Worm (Caenorhabditis elegans) whole organism, late embryonic: ENCODE data around the gene Y32F6A.5.

ENCODE experiments used
- C38D4.7 ChIP-seq: fragments of 200-800 bp; sonication (Bioruptor generic); optimal IDR thresholded peaks from 2 replicates; lab custom pipeline; 2018; ENCODE audit warnings: mild to moderate bottlenecking, missing genetic modification characterization, moderate library complexity, missing compliant biosample characterization
- K09A11.1 ChIP-seq: sonication (generic microtip); optimal IDR thresholded peaks from 2 replicates; lab custom pipeline; 2017; ENCODE audit warnings: antibody characterized with exemption, mild to moderate bottlenecking, missing genetic modification characterization, missing compliant biosample characterization; ENCODE audit not compliant: insufficient read depth
- Y22D7AL.16 ChIP-seq: sonication (generic microtip); optimal IDR thresholded peaks from 2 replicates; lab custom pipeline; 2016; ENCODE audit warnings: missing genetic modification characterization, missing compliant biosample characterization
- ceh-2 ChIP-seq: sonication (generic microtip); optimal IDR thresholded peaks from 2 replicates; lab custom pipeline; 2016; ENCODE audit warnings: missing genotype, missing genetic modification characterization, missing compliant biosample characterization
- ceh-22 ChIP-seq: sonication (generic microtip); optimal IDR thresholded peaks from 2 replicates; lab custom pipeline; 2017; ENCODE audit warnings: missing biosample characterization, missing genetic modification characterization
- ceh-31 ChIP-seq: sonication (generic microtip); optimal IDR thresholded peaks from 2 replicates; lab custom pipeline; 2016; ENCODE audit warnings: missing genetic modification characterization, missing compliant biosample characterization
- ceh-34 ChIP-seq: sonication (generic microtip); optimal IDR thresholded peaks from 2 replicates; lab custom pipeline; 2016; ENCODE audit warnings: mild to moderate bottlenecking, missing genetic modification characterization, missing compliant biosample characterization
- ceh-45 ChIP-seq: fragments of 200-800 bp; sonication (Bioruptor generic); IDR thresholded peaks from 2 replicates; pipeline ENCODE4 v1.3.6; 2022; ENCODE audit warnings: missing genetic modification reagents, missing genetic modification characterization, missing compliant biosample characterization
- ceh-6 ChIP-seq: fragments of 200-800 bp; sonication (Bioruptor generic); optimal IDR thresholded peaks from 2 replicates; lab custom pipeline; 2018; ENCODE audit warnings: mild to moderate bottlenecking, missing genetic modification characterization, missing compliant biosample characterization
- ceh-9 ChIP-seq: sonication (generic microtip); optimal IDR thresholded peaks from 2 replicates; lab custom pipeline; 2016; ENCODE audit warnings: mild to moderate bottlenecking, missing genetic modification characterization, inconsistent platforms, missing compliant biosample characterization
- dve-1 ChIP-seq: sonication (generic microtip); optimal IDR thresholded peaks from 2 replicates; lab custom pipeline; 2017; ENCODE audit warnings: antibody characterized with exemption, mild to moderate bottlenecking, missing genetic modification characterization, missing compliant biosample characterization
- elt-2 ChIP-seq: sonication (generic microtip); optimal IDR thresholded peaks from 2 replicates; lab custom pipeline; 2016; ENCODE audit warnings: missing genetic modification reagents, missing genetic modification characterization, missing compliant biosample characterization
- elt-4 ChIP-seq: sonication (generic microtip); optimal IDR thresholded peaks from 2 replicates; lab custom pipeline; 2016; ENCODE audit warnings: missing genetic modification characterization, missing compliant biosample characterization
- eyg-1 ChIP-seq: sonication (generic microtip); optimal IDR thresholded peaks from 2 replicates; lab custom pipeline; 2016; ENCODE audit warnings: missing genotype, missing genetic modification characterization, missing compliant biosample characterization
- fkh-10 ChIP-seq: fragments of 150-350 bp; optimal IDR thresholded peaks from 2 replicates; lab custom pipeline; 2014; ENCODE audit warnings: missing biosample characterization, missing genetic modification reagents, missing genetic modification characterization
- fkh-6 ChIP-seq: sonication (generic microtip); optimal IDR thresholded peaks from 2 replicates; lab custom pipeline; 2016; ENCODE audit warnings: missing genetic modification characterization, missing compliant biosample characterization
- hlh-13 ChIP-seq: fragments of 200-800 bp; sonication (Bioruptor generic); optimal IDR thresholded peaks from 2 replicates; lab custom pipeline; 2018; ENCODE audit warnings: mild to moderate bottlenecking, missing genetic modification characterization, missing compliant biosample characterization
- hlh-15 ChIP-seq: sonication (generic microtip); optimal IDR thresholded peaks from 2 replicates; lab custom pipeline; 2016; ENCODE audit warnings: missing genetic modification characterization, missing compliant biosample characterization
- hlh-8 ChIP-seq: sonication (generic microtip); optimal IDR thresholded peaks from 2 replicates; lab custom pipeline; 2016; ENCODE audit warnings: missing genotype, missing genetic modification characterization, missing compliant biosample characterization
- lim-6 ChIP-seq: sonication (generic microtip); optimal IDR thresholded peaks from 2 replicates; lab custom pipeline; 2016; ENCODE audit warnings: missing genetic modification characterization, missing compliant biosample characterization
- lin-11 ChIP-seq: fragments of 200-800 bp; sonication (Bioruptor generic); optimal IDR thresholded peaks from 2 replicates; lab custom pipeline; 2018; ENCODE audit warnings: mild to moderate bottlenecking, missing genetic modification characterization, missing compliant biosample characterization
- madf-2 ChIP-seq: sonication (generic microtip); optimal IDR thresholded peaks from 2 replicates; lab custom pipeline; 2017; ENCODE audit warnings: missing genetic modification characterization, missing compliant biosample characterization
- mec-3 ChIP-seq: sonication (generic microtip); optimal IDR thresholded peaks from 2 replicates; lab custom pipeline; 2016; ENCODE audit warnings: borderline replicate concordance, missing genetic modification characterization, missing compliant biosample characterization
- nhr-11 ChIP-seq: fragments of 150-350 bp; optimal IDR thresholded peaks from 2 replicates; lab custom pipeline; 2014; ENCODE audit warnings: missing biosample characterization, missing genetic modification characterization
- nhr-232 ChIP-seq: sonication (generic microtip); optimal IDR thresholded peaks from 2 replicates; lab custom pipeline; 2016; ENCODE audit warnings: missing genetic modification characterization, missing compliant biosample characterization
- pag-3 ChIP-seq: sonication (generic microtip); optimal IDR thresholded peaks from 2 replicates; lab custom pipeline; 2016; ENCODE audit warnings: missing compliant biosample characterization, missing genetic modification characterization, borderline replicate concordance
- pha-2 ChIP-seq: sonication (generic microtip); optimal IDR thresholded peaks from 2 replicates; lab custom pipeline; 2017; ENCODE audit warnings: mild to moderate bottlenecking, missing genetic modification characterization, missing compliant biosample characterization
- sox-4 ChIP-seq: sonication (generic microtip); optimal IDR thresholded peaks from 2 replicates; lab custom pipeline; 2017; ENCODE audit warnings: mild to moderate bottlenecking, missing genetic modification characterization, inconsistent platforms, missing compliant biosample characterization
- tbx-7 ChIP-seq: sonication (generic microtip); optimal IDR thresholded peaks from 2 replicates; lab custom pipeline; 2016; ENCODE audit warnings: missing genotype, missing genetic modification characterization, missing compliant biosample characterization
- ttx-3 ChIP-seq: sonication (generic microtip); optimal IDR thresholded peaks from 2 replicates; lab custom pipeline; 2016; ENCODE audit warnings: missing genetic modification reagents, missing genetic modification characterization, missing compliant biosample characterization
- unc-55 ChIP-seq: sonication (generic microtip); optimal IDR thresholded peaks from 2 replicates; lab custom pipeline; 2017; ENCODE audit warnings: missing biosample characterization, missing genetic modification reagents, missing genetic modification characterization
- unc-86 ChIP-seq: sonication (generic microtip); optimal IDR thresholded peaks from 2 replicates; lab custom pipeline; 2016; ENCODE audit warnings: missing genetic modification characterization, missing compliant biosample characterization

Y32F6A.5 gene

ce11 chrV:10484640-10485039 is 31.2 kb upstream of the Y32F6A.5 start, which contains the start of gene Y32F6B.1:
Y32F6B.1 (minus strand) TSS chrV:10484740.
- no peak for TF ChIP-seq elt-2 (tag; lab: Kevin White, UChicago)
- no peak for TF ChIP-seq unc-55
- no peak for TF ChIP-seq lim-6 (tag; lab: Kevin White, UChicago)
- TF ChIP-seq fkh-10 (GFP tag; lab: Kevin White, UChicago): no peak

DNA sequence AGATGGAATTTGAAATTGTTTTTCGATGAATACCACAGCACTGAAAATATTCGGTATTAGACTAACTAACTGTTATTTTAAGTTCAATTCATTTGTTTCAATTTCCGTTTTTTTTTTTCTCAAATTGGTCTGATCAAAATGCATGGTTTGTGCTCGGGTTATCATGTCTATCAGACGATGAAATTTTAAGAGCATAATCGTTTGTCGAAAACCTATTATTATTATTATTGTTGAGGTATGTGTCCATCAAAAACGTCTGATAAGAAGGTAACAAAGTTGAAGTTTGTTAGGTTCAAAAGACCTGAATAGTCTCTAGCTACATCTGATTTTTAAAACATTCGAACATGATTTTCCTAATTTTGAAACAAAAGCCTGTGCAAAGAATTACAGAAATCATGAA is 30.6 kb upstream of the Y32F6A.5 start:
- TF ChIP-seq tbx-7 (tag; lab: Kevin White, UChicago) (no peak), lim-6 (tag; lab: Kevin White, UChicago) (no peak), sox-4 (no peak), lin-11 (tag; lab: Kevin White, UChicago) (no peak), elt-4 (tag; lab: Kevin White, UChicago) (no peak)

- TF ChIP-seq ceh-34 (peak; percentile 39), pag-3 (tag; lab: Kevin White, UChicago) (no peak), nhr-11 (no peak), eyg-1 (tag; lab: Kevin White, UChicago) (no peak), pha-2 (tag; lab: Kevin White, UChicago) (no peak), madf-2 (tag; lab: Kevin White, UChicago) (no peak), K09A11.1 (tag; lab: Kevin White, UChicago) (no peak), nhr-232 (no peak), fkh-6 (tag; lab: Kevin White, UChicago) (no peak), tbx-7 (tag; lab: Kevin White, UChicago) (no peak), unc-86 (tag; lab: Kevin White, UChicago) (no peak), hlh-13 (GFP tag; lab: Kevin White, UChicago) (no peak), ttx-3 (no peak), sox-4 (peak; percentile 15), ceh-9 (no peak), ceh-22 (no peak), ceh-2 (tag; lab: Kevin White, UChicago) (peak; percentile 37), hlh-15 (tag; lab: Kevin White, UChicago) (no peak), mec-3 (peak; percentile 22), Y22D7AL.16 (tag; lab: Kevin White, UChicago) (no peak), fkh-10 (GFP tag; lab: Kevin White, UChicago) (no peak)
- TF ChIP-seq, all 69 proteins: peak for 4
Observed at ce11 chrV:10478097-10478828, 24.9 kb upstream of the Y32F6A.5 start, which contains the start of the genes crp-1 and Y32F6B.9. crp-1 (plus strand) TSS chrV:10478564. Y32F6B.9 (plus strand) TSS chrV:10478699.

DNA sequence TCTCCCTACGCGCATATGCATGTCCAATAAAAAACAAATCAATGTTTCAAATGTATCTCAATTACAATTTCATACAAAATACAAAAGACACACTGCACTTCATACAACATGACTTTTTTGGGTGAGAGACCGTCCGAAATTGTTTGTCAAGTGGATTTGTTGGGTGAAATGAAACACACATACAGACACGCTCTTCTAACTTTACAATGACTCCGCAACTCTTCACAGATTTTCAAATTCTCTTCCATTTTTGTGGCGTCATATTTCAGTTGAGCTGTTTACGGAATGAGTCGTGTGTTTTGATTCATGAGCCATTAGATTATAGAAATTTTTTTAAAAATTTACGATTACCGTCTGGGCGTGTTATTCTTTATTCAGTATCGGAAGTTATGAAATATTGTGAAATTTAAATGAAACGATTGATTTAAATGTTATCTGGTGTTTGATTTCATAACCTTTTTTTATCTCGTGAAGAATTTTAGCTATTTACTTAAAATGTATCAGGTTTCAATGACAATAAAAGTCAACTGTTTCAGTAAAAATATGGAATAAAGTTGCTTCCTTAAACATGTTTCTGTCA is 23.5 kb upstream of the Y32F6A.5 start:
- TF ChIP-seq C38D4.7: no peak

- TF ChIP-seq nhr-232 (no peak), ceh-6 (GFP tag; lab: Kevin White, UChicago) (no peak), hlh-8 (tag; lab: Kevin White, UChicago) (no peak), dve-1 (tag; lab: Kevin White, UChicago) (no peak), ceh-45 (GFP tag; lab: Robert Waterston, UW) (no peak), ceh-31 (tag; lab: Kevin White, UChicago) (no peak), ttx-3 (no peak)
- TF ChIP-seq, all 69 proteins: peak for 0
Observed at ce11 chrV:10475421-10475820, 22.0 kb upstream of the Y32F6A.5 start.
